Worm (Caenorhabditis elegans) whole organism, L1 larva: ENCODE measurements around the gene K04C2.8.

ENCODE experiments used
- ama-1 ChIP-seq: fragments of 150-350 bp; optimal IDR thresholded peaks from 2 replicates; lab custom pipeline; 2014
- lin-13 ChIP-seq: fragments of 150-350 bp; optimal IDR thresholded peaks from 2 replicates; lab custom pipeline; 2014; ENCODE audit warnings: missing biosample characterization, missing genetic modification reagents, missing genetic modification characterization
- nhr-11 ChIP-seq: fragments of 150-350 bp; optimal IDR thresholded peaks from 2 replicates; lab custom pipeline; 2014; ENCODE audit warnings: missing biosample characterization, missing genetic modification characterization

- TF ChIP-seq lin-13 (GFP tag; lab: Kevin White, UChicago): no peak
- TF ChIP-seq nhr-11 (tag; lab: Kevin White, UChicago): no peak
- no peak for TF ChIP-seq ama-1 (lab: Kevin White, UChicago)
These were observed 21.4 kb upstream of the K04C2.8 start, which contains the start of gene dhhc-5 for ce11 chrIII:6848654-6849204.
